Worm (Caenorhabditis elegans): ENCODE data around the gene spe-51.
"Not testable (repeated sequence)": the region's sequence is repeated elsewhere in the genome, so short reads cannot be mapped to it uniquely, and the experiment has no call there.

The spe-51 gene

ce11 chrIV:4727935-4728334 lies 35.4 kb downstream of the spe-51 start (continued):
- TF ChIP-seq ctbp-1 (GFP tag; IDR thresholded peaks at IDR 0.05): peak; percentile 99
- peak; percentile 70; the same call in 1 of the 2 replicates for TF ChIP-seq Y105C5A.15 (GFP tag; IDR thresholded peaks at IDR 0.05)
- peak; percentile 99 for TF ChIP-seq ceh-44 (GFP tag; IDR thresholded peaks at IDR 0.05)
- TF ChIP-seq rbr-2 (tag; optimal IDR thresholded peaks at IDR 0.05): peak; percentile 98
- TF ChIP-seq tag-97 (GFP tag; IDR thresholded peaks at IDR 0.05): peak; percentile 98
- peak; percentile 82; the same call in 1 of the 2 replicates for TF ChIP-seq dmd-8 (GFP tag; IDR thresholded peaks at IDR 0.05)
- peak; percentile 96 for TF ChIP-seq arid-1 (GFP tag; conservative IDR thresholded peaks at IDR 0.05)
- TF ChIP-seq daf-19 (GFP tag; conservative IDR thresholded peaks at IDR 0.05): peak; percentile 100
- peak; percentile 75 for TF ChIP-seq mxl-3 (GFP tag; optimal IDR thresholded peaks at IDR 0.05)
- peak; percentile 97 to 98 for TF ChIP-seq lsy-2 (tag; optimal IDR thresholded peaks at IDR 0.05)
- TF ChIP-seq madf-5 (GFP tag; IDR thresholded peaks at IDR 0.05): peak; percentile 93 to 100
- TF ChIP-seq duxl-1 (tag; optimal IDR thresholded peaks at IDR 0.05; ENCODE audit: poor library complexity): peak; percentile 70
- TF ChIP-seq spr-1 (tag; optimal IDR thresholded peaks at IDR 0.05): peak; percentile 88
- peak; percentile 31 to 83 for TF ChIP-seq daf-16 (GFP tag; optimal IDR thresholded peaks at IDR 0.05)
- not testable (repeated sequence) for TF ChIP-seq daf-16 (tag; optimal IDR thresholded peaks at IDR 0.05)
- TF ChIP-seq nhr-41 (GFP tag; IDR thresholded peaks at IDR 0.05): peak; percentile 95
- peak; percentile 100 for TF ChIP-seq ZK337.2 (GFP tag; IDR thresholded peaks at IDR 0.05)
- TF ChIP-seq mes-2 (tag; optimal IDR thresholded peaks at IDR 0.05; ENCODE audit: poor library complexity, severe bottlenecking): peak; percentile 92

- TF ChIP-seq hlh-30 (tag; optimal IDR thresholded peaks at IDR 0.05; ENCODE audit: insufficient read depth): no peak
- no peak for TF ChIP-seq nhr-237 (tag; optimal IDR thresholded peaks at IDR 0.05)
- TF ChIP-seq daf-8 (GFP tag; IDR thresholded peaks at IDR 0.05): no peak
- TF ChIP-seq tag-97 (GFP tag; IDR thresholded peaks at IDR 0.05): no peak
- TF ChIP-seq nhr-42 (GFP tag; IDR thresholded peaks at IDR 0.05): no peak
- no peak for TF ChIP-seq dmd-8 (GFP tag; IDR thresholded peaks at IDR 0.05)
- TF ChIP-seq spr-3 (GFP tag; optimal IDR thresholded peaks at IDR 0.05): no peak
- TF ChIP-seq attf-4 (tag; optimal IDR thresholded peaks at IDR 0.05): no peak
- no peak for TF ChIP-seq nhr-48 (tag; optimal IDR thresholded peaks at IDR 0.05)
- no peak for TF ChIP-seq spr-1 (tag; optimal IDR thresholded peaks at IDR 0.05)
- no peak for TF ChIP-seq dpl-1 (GFP tag; optimal IDR thresholded peaks at IDR 0.05)
- TF ChIP-seq ztf-7 (tag; optimal IDR thresholded peaks at IDR 0.05): no peak
- TF ChIP-seq nhr-77 (tag; optimal IDR thresholded peaks at IDR 0.05): no peak
- no peak for TF ChIP-seq ceh-20 (GFP tag; IDR thresholded peaks at IDR 0.05)
- no peak for TF ChIP-seq nhr-76 (tag; optimal IDR thresholded peaks at IDR 0.05)
- TF ChIP-seq F10B5.3 (tag; optimal IDR thresholded peaks at IDR 0.05): no peak
Measured at ce11 chrIV:4737258-4737657, 44.7 kb downstream of the spe-51 start, which contains the start of gene fbxb-78. fbxb-78 (plus strand) TSS chrIV:4737558.

- TF ChIP-seq vab-7 (GFP tag; IDR thresholded peaks at IDR 0.05): no peak
- no peak for TF ChIP-seq daf-12 (tag; optimal IDR thresholded peaks at IDR 0.05)
- no peak for TF ChIP-seq lin-1 (GFP tag; IDR thresholded peaks at IDR 0.05)
- no peak for TF ChIP-seq dmd-9 (GFP tag; IDR thresholded peaks at IDR 0.05)
- no peak for TF ChIP-seq fkh-10 (GFP tag; optimal IDR thresholded peaks at IDR 0.05)
- no peak for TF ChIP-seq jun-1 (tag; optimal IDR thresholded peaks at IDR 0.05)
- TF ChIP-seq zfp-2 (tag; optimal IDR thresholded peaks at IDR 0.05): no peak
- no peak for TF ChIP-seq lin-15B (tag; optimal IDR thresholded peaks at IDR 0.05)
- no peak for TF ChIP-seq egl-27 (tag; optimal IDR thresholded peaks at IDR 0.05)
- TF ChIP-seq nhr-76 (tag; optimal IDR thresholded peaks at IDR 0.05): no peak
- no peak for TF ChIP-seq nhr-77 (tag; optimal IDR thresholded peaks at IDR 0.05)
- TF ChIP-seq T26A8.4 (GFP tag; IDR thresholded peaks at IDR 0.05): no peak
Measured at ce11 chrIV:4742480-4742879, 49.9 kb downstream of the spe-51 start.
